Worm (Caenorhabditis elegans): ENCODE results near the gene clec-59.
"Not testable (repeated sequence)": the region's sequence is repeated elsewhere in the genome, so short reads cannot be mapped to it uniquely, and the experiment has no call there.

The clec-59 gene

ce11 chrII:10445738-10446137 lies 33.5 kb downstream of the clec-59 start (continued):
- TF ChIP-seq hlh-17 (GFP tag; optimal IDR thresholded peaks at IDR 0.05; ENCODE audit: borderline replicate concordance) (no peak), lin-13 (GFP tag; optimal IDR thresholded peaks at IDR 0.05) (peak; percentile 29), sox-4 (tag; optimal IDR thresholded peaks at IDR 0.05) (no peak), sptf-1 (tag; optimal IDR thresholded peaks at IDR 0.05) (no peak), ceh-82 (tag; optimal IDR thresholded peaks at IDR 0.05) (peak in 2 of 3 experiments; percentile 3 to 73), lsy-2 (tag; optimal IDR thresholded peaks at IDR 0.05) (no peak), unc-130 (tag; optimal IDR thresholded peaks at IDR 0.05) (peak; percentile 52), ets-5 (GFP tag; IDR thresholded peaks at IDR 0.05) (no peak), blmp-1 (tag; optimal IDR thresholded peaks at IDR 0.05) (peak; percentile 23), F16B12.6 (tag; optimal IDR thresholded peaks at IDR 0.05) (peak; percentile 9), lir-3 (tag; optimal IDR thresholded peaks at IDR 0.05; ENCODE audit: poor library complexity) (no peak), ceh-88 (GFP tag; IDR thresholded peaks at IDR 0.05) (no peak), skn-1 (tag; optimal IDR thresholded peaks at IDR 0.05) (peak; percentile 53), dsc-1 (tag; optimal IDR thresholded peaks at IDR 0.05) (no peak), ztf-4 (tag; optimal IDR thresholded peaks at IDR 0.05) (no peak)

DNA sequence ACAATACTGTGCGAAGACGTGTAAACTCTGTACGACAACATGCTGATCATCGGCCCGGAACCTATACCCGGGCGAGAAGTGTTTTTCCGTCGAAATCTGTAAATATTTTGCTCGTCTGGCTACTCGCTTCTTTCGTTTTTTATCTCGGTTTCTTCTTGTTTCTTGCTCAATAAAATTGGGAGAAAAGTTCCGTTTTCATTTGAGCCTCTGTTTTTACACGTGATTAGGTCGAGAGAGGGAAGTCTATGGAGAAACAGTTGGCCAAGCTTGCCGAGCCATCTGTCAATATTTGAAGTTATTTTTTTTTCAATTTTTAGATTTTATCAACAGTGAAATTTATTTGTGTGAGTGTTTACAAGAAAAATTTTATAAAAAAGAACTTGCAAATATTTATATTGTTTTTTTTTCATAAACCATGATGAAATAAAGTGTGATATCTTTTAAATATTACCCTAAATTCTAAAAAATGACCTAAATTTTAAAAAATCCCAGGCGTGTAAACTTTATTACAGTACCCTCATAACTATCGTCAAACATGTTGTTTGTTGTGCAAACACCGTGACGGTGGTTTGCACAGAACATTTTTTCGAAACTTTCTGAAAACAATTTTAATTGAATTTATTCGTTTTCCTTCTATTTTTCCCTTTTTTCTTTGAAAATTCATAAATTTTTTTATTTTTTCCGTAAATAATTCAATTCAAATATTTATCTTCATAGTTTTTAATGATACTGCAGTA lies 34.1 kb downstream of the clec-59 start:
- TF ChIP-seq nhr-71 (tag; optimal IDR thresholded peaks at IDR 0.05) (peak; percentile 61), sox-4 (tag; optimal IDR thresholded peaks at IDR 0.05) (no peak), lsy-2 (tag; optimal IDR thresholded peaks at IDR 0.05) (peak; percentile 49 to 51), rnt-1 (tag; optimal IDR thresholded peaks at IDR 0.05) (peak; percentile 65), nhr-19 (GFP tag; conservative IDR thresholded peaks at IDR 0.05) (peak; percentile 40), skn-1 (tag; optimal IDR thresholded peaks at IDR 0.05) (peak; percentile 5), vab-15 (tag; optimal IDR thresholded peaks at IDR 0.05) (no peak), elt-2 (tag; optimal IDR thresholded peaks at IDR 0.05) (no peak), F16B12.6 (tag; optimal IDR thresholded peaks at IDR 0.05) (peak; percentile 76), efl-1 (optimal IDR thresholded peaks at IDR 0.05) (peak in 1 of 2 experiments; percentile 12), efl-1 (GFP tag; optimal IDR thresholded peaks at IDR 0.05 in 1 of 2) (no peak), lin-14 (GFP tag; optimal IDR thresholded peaks at IDR 0.05) (peak; percentile 64), mab-9 (GFP tag; IDR thresholded peaks at IDR 0.05) (no peak), mdl-1 (tag; optimal IDR thresholded peaks at IDR 0.05) (peak in 1 of 2 experiments; percentile 2), C16A3.4 (tag; optimal IDR thresholded peaks at IDR 0.05) (peak; percentile 1)

DNA sequence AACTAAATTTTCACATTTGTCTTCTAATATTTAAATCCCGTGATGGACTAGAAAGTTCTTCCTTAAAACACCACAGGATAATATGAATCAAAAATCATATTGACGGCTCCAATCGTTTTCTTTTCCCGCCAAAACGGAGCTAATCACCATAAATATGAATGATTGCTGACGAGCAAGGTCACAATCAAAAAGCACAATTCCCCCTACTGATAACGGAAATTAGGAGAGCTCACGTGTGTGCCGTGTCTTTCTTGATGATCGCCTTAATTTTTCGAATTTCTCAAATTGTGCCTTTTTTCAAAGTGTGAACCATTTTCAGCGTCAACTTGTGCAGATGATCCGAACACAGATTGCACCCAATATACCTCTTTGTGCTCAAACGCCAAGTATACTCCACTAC lies 35.4 kb downstream of the clec-59 start:
- TF ChIP-seq lin-35 (GFP tag; optimal IDR thresholded peaks at IDR 0.05) (peak in 1 of 2 experiments; percentile 32), ces-1 (GFP tag; optimal IDR thresholded peaks at IDR 0.05) (no peak), elt-2 (tag; optimal IDR thresholded peaks at IDR 0.05) (peak; percentile 59)

ce11 chrII:10442846-10443245 lies 36.4 kb downstream of the clec-59 start, which contains the start of gene ZK673.1:
Gene ZK673.1, plus strand, starts transcription at chrII:10443146.
- TF ChIP-seq unc-62 (GFP tag; optimal IDR thresholded peaks at IDR 0.05); lin-13 (GFP tag; optimal IDR thresholded peaks at IDR 0.05); vab-15 (tag; optimal IDR thresholded peaks at IDR 0.05): not testable (repeated sequence)

DNA sequence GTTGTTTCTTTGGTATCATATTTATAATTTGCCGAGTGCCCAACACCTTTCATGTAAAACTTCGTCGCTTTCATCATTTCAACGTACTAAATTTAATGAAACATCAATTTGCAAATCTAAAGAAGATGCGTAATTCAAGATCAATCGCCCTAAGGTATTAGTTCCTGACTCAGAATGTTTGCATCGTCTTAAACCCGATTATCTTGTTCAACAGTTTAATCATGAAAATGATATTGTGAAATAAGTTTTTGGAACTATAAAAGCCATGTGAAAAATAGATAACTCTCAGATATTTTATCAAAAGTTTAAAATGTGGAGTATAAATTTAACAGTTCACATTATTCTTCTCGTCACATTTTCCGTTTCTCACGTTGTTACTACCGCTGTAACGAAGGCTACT lies 39.3 kb downstream of the clec-59 start, which contains the start of gene E04D5.4:
Gene E04D5.4 (plus strand): TSS at position 301 of the 400 bp plus-strand sequence.
- TF ChIP-seq efl-1 (optimal IDR thresholded peaks at IDR 0.05) (no peak), efl-1 (GFP tag; optimal IDR thresholded peaks at IDR 0.05 in 1 of 2) (peak in 1 of 2 experiments; percentile 83), lsy-2 (tag; optimal IDR thresholded peaks at IDR 0.05) (no peak), efl-3 (GFP tag; optimal IDR thresholded peaks at IDR 0.05) (no peak)

DNA sequence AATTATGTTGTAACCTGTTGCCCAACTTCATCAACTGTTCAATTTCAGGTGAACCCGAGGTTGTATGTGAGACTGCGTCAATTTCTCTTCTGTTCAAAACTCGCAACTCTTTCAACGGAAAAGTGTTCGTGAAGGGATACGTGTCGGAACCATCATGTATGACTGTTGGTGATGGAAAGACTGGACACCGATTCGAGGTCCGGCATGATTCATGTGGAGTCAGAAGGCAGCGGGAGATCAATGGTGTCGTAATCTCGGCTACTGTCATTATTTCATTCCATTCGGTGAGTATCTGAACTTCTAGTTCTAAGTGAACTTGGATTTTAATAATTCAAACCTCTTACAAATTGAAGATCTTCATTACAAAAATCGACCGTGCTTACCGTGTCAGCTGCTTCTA lies 41.4 kb downstream of the clec-59 start:
- TF ChIP-seq pqm-1 (tag; optimal IDR thresholded peaks at IDR 0.05), result no peak
- no peak for TF ChIP-seq lin-15B (tag; optimal IDR thresholded peaks at IDR 0.05)
- no peak for TF ChIP-seq blmp-1 (tag; optimal IDR thresholded peaks at IDR 0.05)
- TF ChIP-seq sup-37 (GFP tag; optimal IDR thresholded peaks at IDR 0.05), result no peak
- TF ChIP-seq unc-98 (GFP tag; IDR thresholded peaks at IDR 0.05), result no peak
- TF ChIP-seq unc-86 (tag; optimal IDR thresholded peaks at IDR 0.05), result no peak
- TF ChIP-seq fkh-10 (GFP tag; optimal IDR thresholded peaks at IDR 0.05), result no peak
- TF ChIP-seq sox-4 (tag; optimal IDR thresholded peaks at IDR 0.05), result no peak
- TF ChIP-seq nhr-77 (tag; optimal IDR thresholded peaks at IDR 0.05), result no peak
- TF ChIP-seq snu-23 (GFP tag; optimal IDR thresholded peaks at IDR 0.05), result no peak
- TF ChIP-seq elt-3 (tag; optimal IDR thresholded peaks at IDR 0.05), result no peak
- TF ChIP-seq C16A3.4 (tag; optimal IDR thresholded peaks at IDR 0.05), result no peak
